Worm (Caenorhabditis elegans): ENCODE results near the gene gpa-9.

gpa-9 gene

ce11 chrV:12609526-12609925 lies 39.6 kb downstream of the gpa-9 start, which contains the start of gene ZC116.1:
Gene ZC116.1 (plus strand): TSS chrV:12609826.
- TF ChIP-seq M03D4.4 (tag; optimal IDR thresholded peaks at IDR 0.05) (no peak), nhr-28 (tag; optimal IDR thresholded peaks at IDR 0.05) (no peak), nhr-12 (tag; optimal IDR thresholded peaks at IDR 0.05) (no peak), nhr-76 (tag; optimal IDR thresholded peaks at IDR 0.05) (no peak), lsy-2 (tag; optimal IDR thresholded peaks at IDR 0.05) (no peak), ces-1 (GFP tag; optimal IDR thresholded peaks at IDR 0.05) (no peak), mep-1 (tag; optimal IDR thresholded peaks at IDR 0.05) (no peak), nhr-237 (tag; optimal IDR thresholded peaks at IDR 0.05) (no peak)

- TF ChIP-seq unc-39 (tag; optimal IDR thresholded peaks at IDR 0.05) (no peak), unc-120 (tag; optimal IDR thresholded peaks at IDR 0.05; ENCODE audit: poor library complexity, severe bottlenecking) (no peak)
Observed at ce11 chrV:12608857-12609256, 40.3 kb downstream of the gpa-9 start, which contains the start of gene ZC116.5. Gene ZC116.5 (minus strand): TSS chrV:12608957.

- TF ChIP-seq nhr-28 (tag; optimal IDR thresholded peaks at IDR 0.05), result no peak
- no peak for TF ChIP-seq unc-120 (tag; optimal IDR thresholded peaks at IDR 0.05; ENCODE audit: poor library complexity, severe bottlenecking)
- no peak for TF ChIP-seq lin-32 (GFP tag; optimal IDR thresholded peaks at IDR 0.05)
- TF ChIP-seq mep-1 (tag; optimal IDR thresholded peaks at IDR 0.05), result no peak
- no peak for TF ChIP-seq ceh-83 (GFP tag; optimal IDR thresholded peaks at IDR 0.05)
- no peak for TF ChIP-seq ham-2 (GFP tag; optimal IDR thresholded peaks at IDR 0.05)
- no peak for TF ChIP-seq flh-1 (GFP tag; optimal IDR thresholded peaks at IDR 0.05)
Observed at ce11 chrV:12607113-12607512, 42.0 kb downstream of the gpa-9 start, which contains the start of gene erg-28. Gene erg-28 (plus strand): TSS chrV:12607413.

- TF ChIP-seq ham-2 (GFP tag; optimal IDR thresholded peaks at IDR 0.05) (no peak), mab-5 (tag; optimal IDR thresholded peaks at IDR 0.05) (no peak), ceh-83 (GFP tag; optimal IDR thresholded peaks at IDR 0.05) (no peak), nhr-28 (tag; optimal IDR thresholded peaks at IDR 0.05) (no peak), ztf-11 (tag; optimal IDR thresholded peaks at IDR 0.05) (no peak), ceh-43 (GFP tag; optimal IDR thresholded peaks at IDR 0.05) (no peak), tbx-8 (GFP tag; optimal IDR thresholded peaks at IDR 0.05) (no peak), lsy-2 (tag; optimal IDR thresholded peaks at IDR 0.05) (no peak), nhr-12 (tag; optimal IDR thresholded peaks at IDR 0.05) (no peak), lin-13 (tag; optimal IDR thresholded peaks at IDR 0.05) (no peak), zip-8 (tag; optimal IDR thresholded peaks at IDR 0.05) (no peak)
Observed at ce11 chrV:12601835-12602234, 47.3 kb downstream of the gpa-9 start.

ce11 chrV:12599510-12600242 lies 49.4 kb downstream of the gpa-9 start, which contains the start of gene C14C10.5:
Gene C14C10.5 (plus strand): TSS chrV:12600192.
- no peak for TF ChIP-seq M03D4.4 (tag; optimal IDR thresholded peaks at IDR 0.05)
- peak; percentile 1 for TF ChIP-seq mep-1 (tag; optimal IDR thresholded peaks at IDR 0.05)
- TF ChIP-seq blmp-1 (tag; optimal IDR thresholded peaks at IDR 0.05), result no peak
- TF ChIP-seq lin-13 (tag; optimal IDR thresholded peaks at IDR 0.05), result no peak
- TF ChIP-seq ztf-11 (tag; optimal IDR thresholded peaks at IDR 0.05), result no peak

- no peak for TF ChIP-seq unc-62 (GFP tag; optimal IDR thresholded peaks at IDR 0.05)
- TF ChIP-seq ceh-39 (tag; optimal IDR thresholded peaks at IDR 0.05), result no peak
- TF ChIP-seq cnd-1 (tag; optimal IDR thresholded peaks at IDR 0.05), result no peak
- no peak for TF ChIP-seq lin-32 (GFP tag; optimal IDR thresholded peaks at IDR 0.05)
- TF ChIP-seq ham-2 (GFP tag; optimal IDR thresholded peaks at IDR 0.05), result no peak
- no peak for TF ChIP-seq flh-1 (GFP tag; optimal IDR thresholded peaks at IDR 0.05)
- TF ChIP-seq nhr-12 (tag; optimal IDR thresholded peaks at IDR 0.05), result no peak
- TF ChIP-seq drap-1 (GFP tag; optimal IDR thresholded peaks at IDR 0.05), result no peak
- no peak for TF ChIP-seq elt-3 (tag; optimal IDR thresholded peaks at IDR 0.05)
- no peak for TF ChIP-seq bed-3 (GFP tag; optimal IDR thresholded peaks at IDR 0.05)
- TF ChIP-seq hlh-1 (tag; optimal IDR thresholded peaks at IDR 0.05), result no peak
- TF ChIP-seq sptf-1 (tag; optimal IDR thresholded peaks at IDR 0.05), result no peak
Observed at ce11 chrV:12599110-12599509, 50.0 kb downstream of the gpa-9 start, which contains the start of the genes C14C10.10 and ril-2. Gene C14C10.10 (minus strand): TSS chrV:12599128. Gene ril-2 (minus strand): TSS chrV:12599157.
